Fruit fly (Drosophila melanogaster) whole organism, embryonic: Measurements from ENCODE around the gene MED14.

Source experiments
- Atf-2 ChIP-seq: fragments of 200-800 bp; sonication (Bioruptor generic); optimal IDR thresholded peaks from 2 replicates; lab custom pipeline; 2016; ENCODE audit warnings: missing biosample characterization, missing genetic modification characterization
- Atf3 ChIP-seq: fragments of 200-800 bp; sonication (Bioruptor generic); optimal IDR thresholded peaks from 3 replicates; lab custom pipeline; 2016; ENCODE audit warnings: missing biosample characterization, missing genetic modification characterization
- BtbVII ChIP-seq: fragments of 200-800 bp; sonication (Bioruptor generic); optimal IDR thresholded peaks from 3 replicates; lab custom pipeline; 2017; ENCODE audit warnings: missing biosample characterization, mild to moderate bottlenecking, missing genetic modification characterization
- CG10565 ChIP-seq: fragments of 200-800 bp; sonication (Bioruptor generic); optimal IDR thresholded peaks from 3 replicates; lab custom pipeline; 2016; ENCODE audit warnings: missing biosample characterization, mild to moderate bottlenecking, missing genetic modification characterization
- CG10654 ChIP-seq: fragments of 200-800 bp; sonication (Bioruptor generic); optimal IDR thresholded peaks from 2 replicates; lab custom pipeline; 2016; ENCODE audit warnings: missing biosample characterization, missing genetic modification characterization
- CG10979 ChIP-seq: fragments of 200-800 bp; sonication (Bioruptor generic); optimal IDR thresholded peaks from 2 replicates; lab custom pipeline; 2018; ENCODE audit warnings: missing biosample characterization, mild to moderate bottlenecking, missing genetic modification characterization, moderate library complexity
- CG12219 ChIP-seq: fragments of 200-800 bp; sonication (Bioruptor generic); optimal IDR thresholded peaks from 3 replicates; lab custom pipeline; 2018; ENCODE audit warnings: missing biosample characterization, mild to moderate bottlenecking, missing genetic modification characterization
- CG13424 ChIP-seq: fragments of 200-800 bp; sonication (Bioruptor generic); optimal IDR thresholded peaks from 2 replicates; lab custom pipeline; 2019; ENCODE audit warnings: missing biosample characterization, mild to moderate bottlenecking, missing genetic modification characterization, moderate library complexity
- CG13775 ChIP-seq: fragments of 200-800 bp; sonication (Bioruptor generic); optimal IDR thresholded peaks from 3 replicates; lab custom pipeline; 2017; ENCODE audit warnings: missing biosample characterization, mild to moderate bottlenecking, missing genetic modification characterization
- CG18476 ChIP-seq: fragments of 200-800 bp; sonication (Bioruptor generic); optimal IDR thresholded peaks from 2 replicates; lab custom pipeline; 2016; ENCODE audit warnings: missing biosample characterization, mild to moderate bottlenecking, missing genetic modification characterization
- CG2202 ChIP-seq: fragments of 200-800 bp; sonication (Bioruptor generic); optimal IDR thresholded peaks from 2 replicates; lab custom pipeline; 2018; ENCODE audit warnings: missing biosample characterization, mild to moderate bottlenecking, missing genetic modification characterization
- CG3065 ChIP-seq: fragments of 200-800 bp; sonication (Bioruptor generic); optimal IDR thresholded peaks from 2 replicates; lab custom pipeline; 2016; ENCODE audit warnings: missing biosample characterization, missing genetic modification characterization
- CG32772 ChIP-seq: fragments of 200-800 bp; sonication (Bioruptor generic); IDR thresholded peaks from 2 replicates; pipeline ENCODE4 v1.3.6; 2022; ENCODE audit warnings: missing biosample characterization, missing genetic modification characterization
- CG6175 ChIP-seq: fragments of 200-800 bp; sonication (Bioruptor generic); IDR thresholded peaks from 3 replicates; pipeline ENCODE4 v1.3.6; 2022; ENCODE audit warnings: missing biosample characterization, missing genetic modification characterization
- CG6854 ChIP-seq: fragments of 200-800 bp; sonication (Bioruptor generic); optimal IDR thresholded peaks from 3 replicates; lab custom pipeline; 2017; ENCODE audit warnings: missing biosample characterization, mild to moderate bottlenecking, missing genetic modification characterization
- CG7786 ChIP-seq: fragments of 200-800 bp; sonication (Bioruptor generic); optimal IDR thresholded peaks from 2 replicates; lab custom pipeline; 2016; ENCODE audit warnings: missing biosample characterization, missing genetic modification characterization
- CG8765 ChIP-seq: fragments of 200-800 bp; sonication (Bioruptor generic); IDR thresholded peaks from 2 replicates; pipeline ENCODE4 v1.3.6; 2022; ENCODE audit warnings: missing biosample characterization, missing genetic modification characterization
- CG8924 ChIP-seq: fragments of 200-800 bp; optimal IDR thresholded peaks from 3 replicates; lab custom pipeline; 2019; ENCODE audit warnings: missing biosample characterization, mild to moderate bottlenecking, missing genetic modification characterization, moderate library complexity
- Dbx ChIP-seq: fragments of 200-800 bp; sonication (Bioruptor generic); IDR thresholded peaks from 3 replicates; pipeline ENCODE4 v1.3.6; 2022; ENCODE audit warnings: missing biosample characterization, missing genetic modification characterization
- Doc2 ChIP-seq: fragments of 200-800 bp; sonication (Bioruptor generic); IDR thresholded peaks from 2 replicates; pipeline ENCODE4 v1.3.6; 2022; ENCODE audit warnings: missing biosample characterization, missing genetic modification characterization
- ERR ChIP-seq: fragments of 200-800 bp; sonication (Bioruptor generic); optimal IDR thresholded peaks from 2 replicates; lab custom pipeline; 2016; ENCODE audit warnings: missing biosample characterization, missing genetic modification characterization
- Ets65A ChIP-seq: fragments of 200-800 bp; sonication (Bioruptor generic); peaks from one replicate; lab custom pipeline; 2016; ENCODE audit warnings: missing biosample characterization, missing genetic modification characterization
- Fer2 ChIP-seq: fragments of 200-800 bp; sonication (Bioruptor generic); optimal IDR thresholded peaks from 2 replicates; lab custom pipeline; 2018; ENCODE audit warnings: missing biosample characterization, mild to moderate bottlenecking, missing genetic modification characterization, moderate library complexity
- H15 ChIP-seq: fragments of 200-800 bp; sonication (Bioruptor generic); IDR thresholded peaks from 3 replicates; pipeline ENCODE4 v1.3.6; 2022; ENCODE audit warnings: missing biosample characterization, missing genetic modification characterization
- HLH3B ChIP-seq: fragments of 200-800 bp; sonication (Bioruptor generic); IDR thresholded peaks from 2 replicates; pipeline ENCODE4 v1.3.6; 2022; ENCODE audit warnings: missing biosample characterization, missing genetic modification characterization
- HLH4C ChIP-seq: fragments of 200-800 bp; sonication (Bioruptor generic); IDR thresholded peaks from 3 replicates; pipeline ENCODE4 v1.3.6; 2022; ENCODE audit warnings: missing biosample characterization, missing genetic modification characterization; ENCODE audit not compliant: partially characterized antibody
- Hey ChIP-seq: fragments of 200-800 bp; sonication (Bioruptor generic); optimal IDR thresholded peaks from 3 replicates; lab custom pipeline; 2018; ENCODE audit warnings: missing biosample characterization, mild to moderate bottlenecking, missing genetic modification characterization
- Hr51 ChIP-seq, 2 experiments: fragments of 200-800 bp; sonication (Bioruptor generic); optimal IDR thresholded peaks; 2 replicates in 1 of 2; 3 replicates in 1 of 2; lab custom pipeline; 2016 to 2018; ENCODE audit warnings: missing biosample characterization in 2 of 2, missing genetic modification characterization in 2 of 2, mild to moderate bottlenecking in 1 of 2, moderate library complexity in 1 of 2
- Hsf ChIP-seq: fragments of 200-800 bp; sonication (Bioruptor generic); optimal IDR thresholded peaks from 3 replicates; lab custom pipeline; 2016; ENCODE audit warnings: missing biosample characterization, missing genetic modification characterization
- Oli ChIP-seq: fragments of 200-800 bp; sonication (Bioruptor generic); optimal IDR thresholded peaks from 2 replicates; lab custom pipeline; 2018; ENCODE audit warnings: missing biosample characterization, mild to moderate bottlenecking, missing genetic modification characterization, moderate library complexity
- Scr ChIP-seq: fragments of 200-800 bp; sonication (Bioruptor generic); IDR thresholded peaks from 2 replicates; pipeline ENCODE4 v1.3.6; 2022; ENCODE audit warnings: missing biosample characterization, missing genetic modification characterization; ENCODE audit not compliant: partially characterized antibody
- Usf ChIP-seq: fragments of 200-800 bp; sonication (Bioruptor generic); optimal IDR thresholded peaks from 2 replicates; lab custom pipeline; 2017; ENCODE audit warnings: missing genotype, missing biosample characterization, missing genetic modification characterization
- Xbp1 ChIP-seq: fragments of 200-800 bp; sonication (Bioruptor generic); optimal IDR thresholded peaks from 3 replicates; lab custom pipeline; 2016; ENCODE audit warnings: missing biosample characterization, mild to moderate bottlenecking, missing genetic modification characterization
- al ChIP-seq: fragments of 200-800 bp; sonication (Bioruptor generic); IDR thresholded peaks from 2 replicates; pipeline ENCODE4 v1.3.6; 2022; ENCODE audit warnings: missing biosample characterization, missing genetic modification characterization
- ara ChIP-seq: fragments of 200-800 bp; sonication (Bioruptor generic); IDR thresholded peaks from 2 replicates; pipeline ENCODE4 v1.3.6; 2022; ENCODE audit warnings: missing biosample characterization, missing genetic modification characterization
- ase ChIP-seq: fragments of 200-800 bp; sonication (Bioruptor generic); IDR thresholded peaks from 3 replicates; pipeline ENCODE4 v1.3.6; 2022; ENCODE audit warnings: missing biosample characterization, missing genetic modification characterization
- cato ChIP-seq: fragments of 200-800 bp; sonication (Bioruptor generic); optimal IDR thresholded peaks from 2 replicates; lab custom pipeline; 2016; ENCODE audit warnings: missing biosample characterization, missing genetic modification characterization, borderline replicate concordance
- ci ChIP-seq: fragments of 200-800 bp; sonication (Bioruptor generic); IDR thresholded peaks from 3 replicates; pipeline ENCODE4 v1.3.6; 2022; ENCODE audit warnings: missing biosample characterization, missing genetic modification characterization
- dan ChIP-seq: fragments of 200-800 bp; sonication (Bioruptor generic); IDR thresholded peaks from 2 replicates; pipeline ENCODE4 v1.3.6; 2022; ENCODE audit warnings: missing biosample characterization, missing genetic modification characterization
- kay ChIP-seq: fragments of 200-800 bp; sonication (Bioruptor generic); optimal IDR thresholded peaks from 2 replicates; lab custom pipeline; 2016; ENCODE audit warnings: missing biosample characterization, missing genetic modification characterization
- nau ChIP-seq: fragments of 200-800 bp; sonication (Bioruptor generic); optimal IDR thresholded peaks from 3 replicates; lab custom pipeline; 2017; ENCODE audit warnings: missing biosample characterization, mild to moderate bottlenecking, missing genetic modification characterization, missing genetic modification reagents
- nerfin-1 ChIP-seq: fragments of 200-800 bp; sonication (Bioruptor generic); optimal IDR thresholded peaks from 3 replicates; lab custom pipeline; 2019; ENCODE audit warnings: missing biosample characterization, mild to moderate bottlenecking, missing genetic modification characterization, moderate library complexity
- otp ChIP-seq: fragments of 200-800 bp; sonication (Bioruptor generic); IDR thresholded peaks from 3 replicates; pipeline ENCODE4, ENCODE4 v1.3.6; 2022; ENCODE audit warnings: missing biosample characterization, missing genetic modification characterization
- phol ChIP-seq: fragments of 200-800 bp; sonication (Bioruptor generic); optimal IDR thresholded peaks from 3 replicates; lab custom pipeline; 2018; ENCODE audit warnings: missing biosample characterization, mild to moderate bottlenecking, missing genetic modification characterization, moderate library complexity
- pros ChIP-seq: fragments of 200-800 bp; sonication (Bioruptor generic); optimal IDR thresholded peaks from 3 replicates; lab custom pipeline; 2019; ENCODE audit warnings: missing biosample characterization, mild to moderate bottlenecking, missing genetic modification characterization, moderate library complexity
- ranshi ChIP-seq: fragments of 200-800 bp; sonication (Bioruptor generic); IDR thresholded peaks from 2 replicates; pipeline ENCODE4 v1.3.6; 2022; ENCODE audit warnings: missing biosample characterization, missing genetic modification characterization
- sim ChIP-seq: fragments of 200-800 bp; sonication (Bioruptor generic); IDR thresholded peaks from 2 replicates; pipeline ENCODE4 v1.3.6; 2022; ENCODE audit warnings: missing biosample characterization, missing genetic modification characterization
- trh ChIP-seq: fragments of 200-800 bp; sonication (Bioruptor generic); optimal IDR thresholded peaks from 2 replicates; lab custom pipeline; 2016; ENCODE audit warnings: missing biosample characterization, missing genetic modification characterization
- unpg ChIP-seq: fragments of 200-800 bp; sonication (Bioruptor generic); optimal IDR thresholded peaks from 3 replicates; lab custom pipeline; 2018; ENCODE audit warnings: missing biosample characterization, mild to moderate bottlenecking, missing genetic modification characterization, moderate library complexity

The MED14 gene

dm6 chr3L:621097-621967, 28.3 kb downstream of the MED14 start (continued):
- TF ChIP-seq H15 (GFP tag; lab: Robert Waterston, UW) (peak; percentile 62; the same call in 2 of the 3 replicates), Usf (GFP tag; lab: Kevin White, UChicago) (peak; percentile 77), trh (GFP tag; lab: Kevin White, UChicago) (peak; percentile 38), Doc2 (no peak), CG32772 (GFP tag; lab: Robert Waterston, UW) (peak; percentile 58), Hsf (GFP tag; lab: Kevin White, UChicago) (peak; percentile 80), CG6854 (GFP tag; lab: Kevin White, UChicago) (no peak), nerfin-1 (tag; lab: Kevin White, UChicago) (peak; percentile 80), CG18476 (GFP tag; lab: Kevin White, UChicago) (peak; percentile 68), Atf3 (GFP tag; lab: Kevin White, UChicago) (peak; percentile 71), ara (GFP tag; lab: Robert Waterston, UW) (peak; percentile 91), CG13775 (GFP tag; lab: Kevin White, UChicago) (peak; percentile 86), CG8924 (peak; percentile 92), nau (GFP tag; lab: Kevin White, UChicago) (no peak), CG6175 (no peak), CG2202 (peak; percentile 93), CG7786 (GFP tag; lab: Kevin White, UChicago) (peak; percentile 47), CG8765 (peak; percentile 91), ranshi (GFP tag; lab: Robert Waterston, UW) (peak; percentile 68; the same call in 1 of the 2 replicates), CG10565 (GFP tag; lab: Kevin White, UChicago) (peak; percentile 47), cato (GFP tag; lab: Kevin White, UChicago) (peak; percentile 46), al (GFP tag; lab: Robert Waterston, UW) (no peak), CG12219 (peak; percentile 81), Hr51 (GFP tag; optimal IDR thresholded peaks at IDR 0.05; lab: Kevin White, UChicago) (peak; percentile 38 to 54), ERR (GFP tag; lab: Kevin White, UChicago) (no peak), CG3065 (peak; percentile 68), CG10654 (GFP tag; lab: Kevin White, UChicago) (peak; percentile 76), otp (GFP tag; lab: Robert Waterston, UW) (peak; percentile 81), sim (GFP tag; lab: Robert Waterston, UW) (no peak), ci (peak; percentile 79), HLH4C (GFP tag; lab: Robert Waterston, UW) (no peak), Oli (tag; lab: Kevin White, UChicago) (peak; percentile 83), Atf-2 (GFP tag; lab: Kevin White, UChicago) (peak; percentile 64), kay (GFP tag; lab: Kevin White, UChicago) (peak; percentile 64), CG13424 (tag; lab: Kevin White, UChicago) (peak; percentile 79), BtbVII (GFP tag; lab: Kevin White, UChicago) (peak; percentile 37), pros (GFP tag; lab: Kevin White, UChicago) (peak; percentile 73), unpg (GFP tag; lab: Kevin White, UChicago) (peak; percentile 87), phol (tag; lab: Kevin White, UChicago) (peak; percentile 90), CG10979 (peak; percentile 95), Fer2 (tag; lab: Kevin White, UChicago) (no peak), HLH3B (peak; percentile 53), Dbx (GFP tag; lab: Robert Waterston, UW) (no peak), Xbp1 (GFP tag; lab: Kevin White, UChicago) (peak; percentile 72), Scr (GFP tag; lab: Robert Waterston, UW) (no peak), Ets65A (GFP tag; lab: Kevin White, UChicago) (peak; percentile 93), ase (GFP tag; lab: Robert Waterston, UW) (no peak; the same call in 2 of the 3 replicates), Hey (tag; lab: Kevin White, UChicago) (no peak), dan (GFP tag; lab: Robert Waterston, UW) (peak; percentile 83)
